In genomic region chr3L:12163693-12164092, dm6 we compare ENCODE assay signal across 4 fruit fly cellular contexts.
A peak's percentile ranks its signal among the peaks of the same experiment; 100 is the strongest.
TF ChIP-seq lines count a peak whose summit lies in the region.

TSS of gene CG9760 (minus strand) at chr3L:12163735.

- TF ChIP-seq CTCF in whole organism, embryonic (GFP tag; optimal IDR thresholded peaks at IDR 0.05; lab: Kevin White, UChicago), result no peak

TF ChIP-seq in whole organism, 6 proteins besides CTCF, POLR2A, EP300 and RAD21:
- TF ChIP-seq Dll (optimal IDR thresholded peaks at IDR 0.05; lab: Kevin White, UChicago), result peak; percentile 31
- no peak for TF ChIP-seq CG8478 (optimal IDR thresholded peaks at IDR 0.05; lab: Kevin White, UChicago)
- no peak for TF ChIP-seq pan (optimal IDR thresholded peaks at IDR 0.05; lab: Kevin White, UChicago)

TF ChIP-seq in whole organism, embryonic, 481 proteins besides CTCF, POLR2A, EP300 and RAD21 (continues in another document):
- TF ChIP-seq CG6254 (GFP tag; optimal IDR thresholded peaks at IDR 0.05; lab: Kevin White, UChicago), result no peak
- peak; percentile 26; the same call in 1 of the 2 replicates for TF ChIP-seq CG32772 (GFP tag; IDR thresholded peaks at IDR 0.05; lab: Robert Waterston, UW)
- no peak for TF ChIP-seq CG4360 (GFP tag; IDR thresholded peaks at IDR 0.05; lab: Robert Waterston, UW)
- no peak for TF ChIP-seq tll (GFP tag; optimal IDR thresholded peaks at IDR 0.05; lab: Kevin White, UChicago)
- peak; percentile 12 for TF ChIP-seq Oli (tag; optimal IDR thresholded peaks at IDR 0.05; lab: Kevin White, UChicago)
- no peak for TF ChIP-seq cas (GFP tag; IDR thresholded peaks at IDR 0.05; lab: Robert Waterston, UW)
- no peak for TF ChIP-seq zfh2 (GFP tag; optimal IDR thresholded peaks at IDR 0.05; lab: Kevin White, UChicago)
- peak; percentile 21 for TF ChIP-seq gem (tag; optimal IDR thresholded peaks at IDR 0.05; lab: Kevin White, UChicago)
- no peak for TF ChIP-seq Ravus (GFP tag; IDR thresholded peaks at IDR 0.05; lab: Robert Waterston, UW)
- TF ChIP-seq hbn (GFP tag; IDR thresholded peaks at IDR 0.05; lab: Robert Waterston, UW; ENCODE audit: partially characterized antibody), result no peak
- TF ChIP-seq tx (GFP tag; optimal IDR thresholded peaks at IDR 0.05; lab: Kevin White, UChicago), result no peak
- no peak for TF ChIP-seq tin (GFP tag; optimal IDR thresholded peaks at IDR 0.05; lab: Kevin White, UChicago)
- TF ChIP-seq Adf1 (GFP tag; IDR thresholded peaks at IDR 0.05; lab: Robert Waterston, UW), result peak; percentile 40; the same call in 1 of the 2 replicates
- TF ChIP-seq Usf (GFP tag; optimal IDR thresholded peaks at IDR 0.05; lab: Kevin White, UChicago), result no peak
- peak; percentile 55 for TF ChIP-seq CG17328 (GFP tag; IDR thresholded peaks at IDR 0.05; lab: Robert Waterston, UW)
- no peak for TF ChIP-seq CG15696 (tag; optimal IDR thresholded peaks at IDR 0.05; lab: Kevin White, UChicago)
- no peak for TF ChIP-seq Camta (GFP tag; optimal IDR thresholded peaks at IDR 0.05; lab: Kevin White, UChicago)
- no peak for TF ChIP-seq CG9797 (GFP tag; optimal IDR thresholded peaks at IDR 0.05; lab: Kevin White, UChicago)
- no peak for TF ChIP-seq CG18619 (GFP tag; optimal IDR thresholded peaks at IDR 0.05; lab: Kevin White, UChicago)
- TF ChIP-seq Aef1 (GFP tag; IDR thresholded peaks at IDR 0.05; lab: Robert Waterston, UW), result no peak
- TF ChIP-seq CG7786 (GFP tag; optimal IDR thresholded peaks at IDR 0.05; lab: Kevin White, UChicago), result no peak
- TF ChIP-seq btn (GFP tag; optimal IDR thresholded peaks at IDR 0.05; lab: Kevin White, UChicago), result no peak
- no peak for TF ChIP-seq hth (optimal IDR thresholded peaks at IDR 0.05; lab: Kevin White, UChicago)
- no peak for TF ChIP-seq p53 (GFP tag; optimal IDR thresholded peaks at IDR 0.05; lab: Kevin White, UChicago)
- TF ChIP-seq Gug (GFP tag; IDR thresholded peaks at IDR 0.05; lab: Robert Waterston, UW), result no peak
- TF ChIP-seq Dp (GFP tag; optimal IDR thresholded peaks at IDR 0.05; lab: Kevin White, UChicago), result no peak
- no peak for TF ChIP-seq schlank (tag; optimal IDR thresholded peaks at IDR 0.05; lab: Kevin White, UChicago)
- TF ChIP-seq row (GFP tag; IDR thresholded peaks at IDR 0.05; lab: Robert Waterston, UW), result peak; percentile 36; the same call in 1 of the 3 replicates
- TF ChIP-seq Sox102F (GFP tag; optimal IDR thresholded peaks at IDR 0.05; lab: Kevin White, UChicago), result peak; percentile 29
- no peak for TF ChIP-seq dmrt11E (tag; optimal IDR thresholded peaks at IDR 0.05; lab: Kevin White, UChicago)
- TF ChIP-seq lmd (GFP tag; IDR thresholded peaks at IDR 0.05; lab: Robert Waterston, UW), result peak; percentile 39

TF ChIP-seq in whole organism, prepupa, 60 proteins besides CTCF, POLR2A, EP300 and RAD21:
- no peak for TF ChIP-seq lz (GFP tag; optimal IDR thresholded peaks at IDR 0.05; lab: Kevin White, UChicago)
- no peak for TF ChIP-seq CG15336 (GFP tag; IDR thresholded peaks at IDR 0.05; lab: Robert Waterston, UW)
- TF ChIP-seq CG32006 (GFP tag; optimal IDR thresholded peaks at IDR 0.05; lab: Kevin White, UChicago), result peak; percentile 14
- TF ChIP-seq cyc (GFP tag; optimal IDR thresholded peaks at IDR 0.05; lab: Kevin White, UChicago), result no peak
- TF ChIP-seq Sox102F (GFP tag; optimal IDR thresholded peaks at IDR 0.05; lab: Kevin White, UChicago), result no peak
- TF ChIP-seq OdsH (GFP tag; optimal IDR thresholded peaks at IDR 0.05; lab: Kevin White, UChicago), result peak; percentile 7
- no peak for TF ChIP-seq pdm3 (GFP tag; optimal IDR thresholded peaks at IDR 0.05; lab: Kevin White, UChicago)
- peak; percentile 28 for TF ChIP-seq net (GFP tag; optimal IDR thresholded peaks at IDR 0.05; lab: Kevin White, UChicago)
- no peak for TF ChIP-seq CG3919 (GFP tag; optimal IDR thresholded peaks at IDR 0.05; lab: Kevin White, UChicago)
- TF ChIP-seq eg (GFP tag; IDR thresholded peaks at IDR 0.05; lab: Robert Waterston, UW), result peak; percentile 74
- no peak for TF ChIP-seq Hr39 (GFP tag; optimal IDR thresholded peaks at IDR 0.05; lab: Kevin White, UChicago)
- TF ChIP-seq CG6163 (GFP tag; IDR thresholded peaks at IDR 0.05; lab: Robert Waterston, UW), result peak; percentile 49; the same call in 1 of the 3 replicates
- no peak for TF ChIP-seq dac (GFP tag; optimal IDR thresholded peaks at IDR 0.05; lab: Kevin White, UChicago)
- no peak for TF ChIP-seq Smox (GFP tag; optimal IDR thresholded peaks at IDR 0.05; lab: Kevin White, UChicago)
- TF ChIP-seq svp (GFP tag; lab: Kevin White, UChicago), result peak; percentile 6
- TF ChIP-seq CG7368 (GFP tag; optimal IDR thresholded peaks at IDR 0.05; lab: Kevin White, UChicago), result no peak
- no peak for TF ChIP-seq Hr38 (GFP tag; optimal IDR thresholded peaks at IDR 0.05; lab: Kevin White, UChicago)
- no peak for TF ChIP-seq Eip75B (GFP tag; optimal IDR thresholded peaks at IDR 0.05; lab: Kevin White, UChicago)
- TF ChIP-seq CG8119 (GFP tag; IDR thresholded peaks at IDR 0.05; lab: Robert Waterston, UW), result no peak
- TF ChIP-seq CG6276 (GFP tag; optimal IDR thresholded peaks at IDR 0.05; lab: Kevin White, UChicago), result peak; percentile 12
- no peak for TF ChIP-seq fd85E (GFP tag; optimal IDR thresholded peaks at IDR 0.05; lab: Kevin White, UChicago)
- TF ChIP-seq Hr4 (GFP tag; optimal IDR thresholded peaks at IDR 0.05; lab: Kevin White, UChicago), result no peak
- TF ChIP-seq CG11294 (GFP tag; IDR thresholded peaks at IDR 0.05; lab: Robert Waterston, UW), result 0 out of 2 replicates have a peak, but pooled peaks have one; percentile 13
- TF ChIP-seq Eip78C (GFP tag; lab: Kevin White, UChicago), result no peak
- no peak for TF ChIP-seq Blimp-1 (GFP tag; optimal IDR thresholded peaks at IDR 0.05; lab: Kevin White, UChicago)

TF ChIP-seq in whole organism, pupa, 21 proteins besides CTCF, POLR2A, EP300 and RAD21:
- TF ChIP-seq CG34367 (tag; optimal IDR thresholded peaks at IDR 0.05; lab: Kevin White, UChicago), result no peak
- TF ChIP-seq CG12605 (GFP tag; IDR thresholded peaks at IDR 0.05; lab: Robert Waterston, UW), result no peak
- no peak for TF ChIP-seq CG17806 (tag; optimal IDR thresholded peaks at IDR 0.05; lab: Kevin White, UChicago)
- TF ChIP-seq CG32121 (GFP tag; IDR thresholded peaks at IDR 0.05; lab: Robert Waterston, UW), result peak; percentile 62; the same call in 1 of the 2 replicates
- peak; percentile 80; the same call in 2 of the 3 replicates for TF ChIP-seq CG4496 (GFP tag; IDR thresholded peaks at IDR 0.05; lab: Robert Waterston, UW)
- TF ChIP-seq fd96Ca (GFP tag; IDR thresholded peaks at IDR 0.05; lab: Robert Waterston, UW), result peak; percentile 65; the same call in 2 of the 3 replicates
- no peak for TF ChIP-seq EcR (GFP tag; optimal IDR thresholded peaks at IDR 0.05; lab: Kevin White, UChicago)
